Worm (Caenorhabditis elegans) whole organism, dauer: ENCODE data around the gene C05E11.6.

Experiments
- unc-62 ChIP-seq: sonication (generic microtip); optimal IDR thresholded peaks from 2 replicates; lab custom pipeline; 2017; ENCODE audit warnings: missing biosample characterization, missing genetic modification reagents, missing genetic modification characterization

Gene C05E11.6

ce11 chrX:4549853-4550596 lies 11.9 kb upstream of the C05E11.6 start, which contains the start of gene C07A12.18:
C07A12.18 (minus strand) TSS chrX:4549903.
- no peak for TF ChIP-seq unc-62 (GFP tag; lab: Kevin White, UChicago)

ce11 chrX:4550987-4551386 lies 11.0 kb upstream of the C05E11.6 start:
- TF ChIP-seq unc-62 (GFP tag; lab: Kevin White, UChicago), result no peak

- no peak for TF ChIP-seq unc-62 (GFP tag; lab: Kevin White, UChicago)
These were observed 8.9 kb upstream of the C05E11.6 start for ce11 chrX:4553033-4553432.

ce11 chrX:4553491-4553890 lies 8.5 kb upstream of the C05E11.6 start:
- no peak for TF ChIP-seq unc-62 (GFP tag; lab: Kevin White, UChicago)

ce11 chrX:4554385-4554784 lies 7.6 kb upstream of the C05E11.6 start, which contains the start of gene ham-2:
ham-2 (plus strand) TSS chrX:4554685.
- no peak for TF ChIP-seq unc-62 (GFP tag; lab: Kevin White, UChicago)

DNA sequence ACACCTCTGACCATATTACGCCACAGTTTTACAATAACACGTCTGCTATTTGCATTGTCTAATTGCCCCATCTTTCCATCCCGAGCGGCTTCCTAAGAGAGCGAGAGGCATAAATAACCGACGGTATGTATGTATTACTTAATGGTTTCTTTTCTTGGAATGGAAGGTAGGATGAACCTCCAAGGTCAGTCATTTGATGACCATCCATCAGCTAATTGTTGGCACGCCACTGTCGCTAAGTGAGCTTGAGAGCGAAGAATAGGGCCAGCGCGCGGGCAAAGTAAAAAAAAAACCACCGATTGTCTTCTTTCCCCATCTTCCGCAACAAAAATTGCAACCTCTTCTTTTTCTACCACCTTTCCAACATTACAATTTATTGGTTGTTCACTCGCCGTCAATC lies 5.9 kb upstream of the C05E11.6 start:
- no peak for TF ChIP-seq unc-62 (GFP tag; lab: Kevin White, UChicago)

- no peak for TF ChIP-seq unc-62 (GFP tag; lab: Kevin White, UChicago)
These were observed 325 bp downstream of the C05E11.6 start for ce11 chrX:4562288-4562687.

DNA sequence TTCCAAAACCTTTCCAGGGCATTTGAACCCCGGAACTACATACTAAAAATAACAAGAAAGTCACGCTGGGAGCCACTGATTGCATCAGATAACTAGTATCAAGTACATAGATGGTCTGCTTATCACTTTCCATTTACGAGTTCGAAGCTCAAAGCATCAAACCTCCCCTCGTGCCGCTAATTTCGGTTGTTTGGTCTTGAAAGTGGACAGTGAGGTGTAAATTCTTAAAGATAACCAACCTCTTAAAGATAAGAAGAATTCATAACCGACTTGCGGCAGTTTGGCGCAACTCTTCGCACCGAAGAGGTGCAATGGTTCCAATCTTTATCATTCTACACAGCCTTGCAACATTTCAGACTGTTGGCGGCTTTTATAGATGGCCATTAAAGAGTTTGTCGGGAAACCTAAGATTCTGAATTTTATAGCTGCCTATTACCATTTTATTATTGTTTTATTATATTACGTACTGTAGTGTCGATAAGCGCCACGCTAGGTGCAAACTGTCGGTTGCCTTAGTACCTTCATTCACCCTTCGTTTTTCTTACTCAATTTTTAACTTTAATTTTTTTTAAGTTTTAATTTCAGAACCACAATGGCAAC lies 2.9 kb downstream of the C05E11.6 start, which contains the start of gene amt-4:
Gene amt-4, plus strand, starts transcription at position 586 of the 600 bp plus-strand sequence.
- TF ChIP-seq unc-62 (GFP tag; lab: Kevin White, UChicago), result no peak

DNA sequence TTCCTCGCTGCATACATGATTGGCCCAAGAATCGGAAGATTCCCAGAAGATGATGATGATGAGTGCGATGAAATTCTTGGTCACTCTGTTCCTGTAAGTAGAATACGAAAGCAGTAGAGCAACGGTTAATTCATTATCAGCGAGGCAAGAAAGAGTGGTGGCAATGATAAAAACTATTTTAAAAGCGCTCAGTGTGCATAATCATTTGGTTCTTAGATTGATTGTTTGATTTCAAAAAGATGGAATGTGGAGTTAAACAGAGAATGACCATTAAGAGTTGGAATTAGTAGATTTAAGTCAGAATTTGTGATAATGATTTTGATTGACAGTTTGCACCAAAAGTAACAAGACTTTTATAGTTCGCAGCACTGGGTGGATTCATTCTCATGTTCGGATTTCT lies 5.1 kb downstream of the C05E11.6 start:
- no peak for TF ChIP-seq unc-62 (GFP tag; lab: Kevin White, UChicago)

DNA sequence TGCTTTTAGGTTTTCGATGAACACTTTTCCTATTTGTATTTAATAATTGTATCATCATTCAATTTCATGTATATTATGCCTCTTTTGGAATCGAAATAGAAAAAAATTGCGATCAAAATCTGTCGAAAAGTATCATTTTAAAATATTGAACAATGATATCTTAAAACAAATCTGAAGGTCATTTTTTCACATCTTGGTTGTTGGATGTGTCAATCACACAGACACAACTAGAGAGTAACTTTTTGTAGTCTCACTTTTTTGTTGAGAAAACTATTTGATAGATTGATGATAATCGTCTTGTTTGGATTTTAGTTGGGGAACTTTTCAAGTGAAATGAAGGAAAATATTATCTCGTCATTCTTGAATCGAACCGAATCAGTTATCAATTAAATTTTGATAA lies 7.3 kb downstream of the C05E11.6 start:
- no peak for TF ChIP-seq unc-62 (GFP tag; lab: Kevin White, UChicago)

- TF ChIP-seq unc-62 (GFP tag; lab: Kevin White, UChicago), result no peak
These were observed 9.2 kb downstream of the C05E11.6 start, which contains the start of gene amt-1 for ce11 chrX:4571137-4571536. amt-1 (plus strand) TSS chrX:4571437.

ce11 chrX:4574873-4575272 lies 12.9 kb downstream of the C05E11.6 start:
- TF ChIP-seq unc-62 (GFP tag; lab: Kevin White, UChicago), result no peak

DNA sequence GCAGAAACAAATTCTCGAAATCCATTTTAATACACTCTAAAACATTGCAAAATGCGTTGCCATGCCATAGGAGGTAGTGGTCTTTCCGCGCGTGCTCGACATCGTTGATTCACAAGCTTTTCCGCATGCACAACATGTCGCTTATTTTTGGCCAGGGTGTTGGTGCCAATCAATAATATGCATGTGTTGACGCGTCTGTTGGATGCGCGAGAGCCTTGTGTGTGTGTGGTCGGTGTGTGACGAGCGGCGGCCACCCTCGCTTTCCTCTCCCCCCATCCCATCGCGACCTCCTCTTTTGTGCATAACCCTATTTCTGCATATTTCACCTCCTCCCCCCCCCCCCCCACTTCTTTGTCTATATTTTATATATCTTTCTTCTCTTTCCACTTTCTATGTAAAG lies 14.3 kb downstream of the C05E11.6 start:
- TF ChIP-seq unc-62 (GFP tag; lab: Kevin White, UChicago), result no peak

DNA sequence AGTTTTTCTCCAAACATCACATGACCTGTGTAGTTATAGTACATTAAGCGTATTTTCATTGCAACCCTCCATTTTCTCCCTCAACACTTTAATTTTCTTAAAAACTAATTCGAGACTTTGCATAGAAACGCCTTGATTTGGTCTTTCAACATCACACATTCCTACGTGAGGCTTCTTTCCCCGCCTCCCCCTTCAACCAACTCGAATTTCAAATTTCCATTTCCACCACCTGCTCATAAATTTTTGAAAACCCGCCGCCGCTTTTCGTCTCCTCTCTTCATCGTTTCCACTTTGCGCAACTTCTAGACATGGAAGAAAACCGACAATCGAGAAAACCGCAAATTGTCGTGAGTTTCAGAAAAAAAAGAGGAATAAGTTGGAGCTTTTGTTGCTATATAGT lies 16.0 kb downstream of the C05E11.6 start, which contains the start of gene C05E11.3:
Gene C05E11.3, plus strand, starts transcription at position 301 of the 400 bp plus-strand sequence.
- TF ChIP-seq unc-62 (GFP tag; lab: Kevin White, UChicago), result no peak

ce11 chrX:4578581-4578980 lies 16.6 kb downstream of the C05E11.6 start:
- no peak for TF ChIP-seq unc-62 (GFP tag; lab: Kevin White, UChicago)

ce11 chrX:4585579-4585978 lies 23.6 kb downstream of the C05E11.6 start, which contains the start of gene C05E11.7:
C05E11.7 (minus strand) TSS chrX:4585679.
- no peak for TF ChIP-seq unc-62 (GFP tag; lab: Kevin White, UChicago)

DNA sequence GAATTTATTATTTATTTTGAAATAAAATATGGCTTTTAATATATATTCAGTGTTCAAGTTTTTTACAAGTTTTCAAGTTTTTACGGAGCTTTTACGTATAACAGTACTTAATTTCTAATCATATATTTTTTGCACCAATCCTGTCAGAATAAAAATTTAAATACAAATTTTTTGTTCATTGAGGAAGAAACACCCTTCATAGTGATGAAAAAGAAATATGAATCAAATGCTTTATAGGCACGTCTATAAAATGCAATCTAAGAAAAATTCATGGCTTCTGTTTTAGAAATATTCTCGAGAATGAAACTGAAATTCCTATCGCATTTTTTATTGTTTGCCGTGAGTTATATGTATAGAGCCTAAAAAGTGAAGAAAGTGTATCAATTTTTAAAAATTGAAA lies 24.7 kb downstream of the C05E11.6 start, which contains the start of gene C05E11.2:
Gene C05E11.2, plus strand, starts transcription at position 301 of the 400 bp plus-strand sequence.
- no peak for TF ChIP-seq unc-62 (GFP tag; lab: Kevin White, UChicago)
